Fruit fly (Drosophila melanogaster) whole organism, pupa: ENCODE data around the gene GluRIIC.
A peak's percentile ranks its signal among the peaks of the same experiment; 100 is the strongest.

Source experiments
- CG10348 ChIP-seq: fragments of 200-800 bp; sonication (Bioruptor generic); IDR thresholded peaks from 2 replicates; pipeline ENCODE4 v1.3.6; 2022; ENCODE audit warnings: missing biosample characterization, missing genetic modification characterization
- CG12605 ChIP-seq: fragments of 200-800 bp; sonication (Bioruptor generic); IDR thresholded peaks from 2 replicates; pipeline ENCODE4 v1.3.6; 2022; ENCODE audit warnings: missing biosample characterization, missing genetic modification characterization
- CG13204 ChIP-seq: fragments of 200-800 bp; sonication (Bioruptor generic); optimal IDR thresholded peaks from 2 replicates; lab custom pipeline; 2018; ENCODE audit warnings: missing biosample characterization, mild to moderate bottlenecking, missing genetic modification characterization, moderate library complexity
- CG14655 ChIP-seq: fragments of 200-800 bp; sonication (Bioruptor generic); optimal IDR thresholded peaks from 3 replicates; lab custom pipeline; 2017; ENCODE audit warnings: mild to moderate bottlenecking, missing biosample characterization, missing genetic modification reagents, missing genetic modification characterization
- CG15710 ChIP-seq: fragments of 200-800 bp; sonication (Bioruptor generic); optimal IDR thresholded peaks from 2 replicates; lab custom pipeline; 2018; ENCODE audit warnings: missing biosample characterization, mild to moderate bottlenecking, missing genetic modification characterization, moderate library complexity
- CG17806 ChIP-seq: fragments of 200-800 bp; sonication (Bioruptor generic); optimal IDR thresholded peaks from 2 replicates; lab custom pipeline; 2018; ENCODE audit warnings: missing biosample characterization, mild to moderate bottlenecking, missing genetic modification characterization, moderate library complexity
- CG32121 ChIP-seq: fragments of 200-800 bp; sonication (Bioruptor generic); IDR thresholded peaks from 2 replicates; pipeline ENCODE4 v1.3.6; 2022; ENCODE audit warnings: missing biosample characterization, missing genetic modification characterization
- CG34367 ChIP-seq: fragments of 200-800 bp; sonication (Bioruptor generic); optimal IDR thresholded peaks from 2 replicates; lab custom pipeline; 2018; ENCODE audit warnings: missing biosample characterization, mild to moderate bottlenecking, missing genetic modification characterization
- CG4496 ChIP-seq: fragments of 200-800 bp; sonication (Bioruptor generic); IDR thresholded peaks from 3 replicates; pipeline ENCODE4 v1.3.6; 2022; ENCODE audit warnings: missing biosample characterization, missing genetic modification characterization
- CG8159 ChIP-seq: fragments of 200-800 bp; sonication (Bioruptor generic); optimal IDR thresholded peaks from 3 replicates; lab custom pipeline; 2018; ENCODE audit warnings: missing biosample characterization, mild to moderate bottlenecking, missing genetic modification characterization, moderate library complexity
- CG8301 ChIP-seq: fragments of 200-800 bp; sonication (Bioruptor generic); optimal IDR thresholded peaks from 2 replicates; lab custom pipeline; 2018; ENCODE audit warnings: missing biosample characterization, mild to moderate bottlenecking, missing genetic modification characterization
- CG9948 ChIP-seq: fragments of 200-800 bp; sonication (Bioruptor generic); optimal IDR thresholded peaks from 2 replicates; lab custom pipeline; 2018; ENCODE audit warnings: missing biosample characterization, mild to moderate bottlenecking, missing genetic modification characterization, moderate library complexity
- D1 ChIP-seq: fragments of 200-800 bp; sonication (Bioruptor generic); optimal IDR thresholded peaks from 2 replicates; lab custom pipeline; 2018; ENCODE audit warnings: missing biosample characterization, mild to moderate bottlenecking, missing genetic modification characterization, moderate library complexity
- EcR ChIP-seq: fragments of 200-800 bp; sonication (Bioruptor generic); optimal IDR thresholded peaks from 3 replicates; lab custom pipeline; 2019; ENCODE audit warnings: missing biosample characterization, missing genetic modification characterization, mild to moderate bottlenecking, moderate library complexity, missing genetic modification reagents
- Ets98B ChIP-seq: fragments of 200-800 bp; sonication (Bioruptor generic); IDR thresholded peaks from 2 replicates; pipeline ENCODE4 v1.3.6; 2022; ENCODE audit warnings: missing biosample characterization, missing genetic modification characterization
- Pif1A ChIP-seq: fragments of 200-800 bp; sonication (Bioruptor generic); optimal IDR thresholded peaks from 3 replicates; lab custom pipeline; 2016; ENCODE audit warnings: missing biosample characterization, missing genetic modification characterization
- Pif1B ChIP-seq: fragments of 200-800 bp; sonication (Bioruptor generic); optimal IDR thresholded peaks from 3 replicates; lab custom pipeline; 2016; ENCODE audit warnings: missing biosample characterization, missing genetic modification characterization
- Snoo ChIP-seq: fragments of 200-800 bp; sonication (Bioruptor generic); optimal IDR thresholded peaks from 3 replicates; lab custom pipeline; 2017; ENCODE audit warnings: missing biosample characterization, mild to moderate bottlenecking, missing genetic modification characterization, inconsistent platforms
- fd96Ca ChIP-seq: fragments of 200-800 bp; sonication (Bioruptor generic); IDR thresholded peaks from 3 replicates; pipeline ENCODE4 v1.3.6; 2022; ENCODE audit warnings: missing biosample characterization, missing genetic modification characterization
- gl ChIP-seq: fragments of 200-800 bp; sonication (Bioruptor generic); optimal IDR thresholded peaks from 2 replicates; lab custom pipeline; 2018; ENCODE audit warnings: missing biosample characterization, mild to moderate bottlenecking, missing genetic modification characterization
- rn ChIP-seq: fragments of 200-800 bp; sonication (Bioruptor generic); IDR thresholded peaks from 2 replicates; pipeline ENCODE4 v1.3.6; 2022; ENCODE audit warnings: missing biosample characterization, missing genetic modification characterization

The GluRIIC gene

DNA sequence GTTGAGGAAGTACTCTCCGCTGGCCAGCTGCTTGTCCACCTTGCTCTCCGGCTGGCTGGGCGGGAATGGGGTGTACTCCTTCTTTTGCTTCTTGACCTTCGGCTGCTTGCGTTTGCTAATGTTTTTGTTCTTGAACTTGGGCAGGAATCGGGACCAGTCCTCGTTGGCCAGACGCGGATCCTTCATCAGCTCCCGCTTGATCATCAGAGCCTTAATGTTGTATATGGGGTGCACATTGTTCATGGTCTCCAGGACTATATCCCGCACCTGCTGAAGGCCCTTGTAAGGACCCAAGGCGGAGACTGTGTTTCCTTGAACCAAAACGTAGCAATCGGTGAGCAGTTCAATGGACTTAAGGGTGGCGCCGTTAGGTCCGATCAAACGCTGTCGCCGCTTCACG, 44.9 kb upstream of the GluRIIC start:
- TF ChIP-seq CG14655 (no peak), CG10348 (GFP tag; lab: Robert Waterston, UW) (no peak), fd96Ca (GFP tag; lab: Robert Waterston, UW) (no peak), D1 (tag; lab: Kevin White, UChicago) (no peak), CG15710 (tag; lab: Kevin White, UChicago) (no peak), Ets98B (no peak), EcR (no peak), Pif1B (GFP tag; lab: Kevin White, UChicago) (no peak), CG4496 (GFP tag; lab: Robert Waterston, UW) (no peak), Pif1A (no peak), CG34367 (no peak), CG8159 (tag; lab: Kevin White, UChicago) (no peak), CG12605 (no peak), Snoo (no peak), CG17806 (tag; lab: Kevin White, UChicago) (no peak), CG13204 (GFP tag; lab: Kevin White, UChicago) (no peak)
- TF ChIP-seq, all 21 proteins: peak for 0

DNA sequence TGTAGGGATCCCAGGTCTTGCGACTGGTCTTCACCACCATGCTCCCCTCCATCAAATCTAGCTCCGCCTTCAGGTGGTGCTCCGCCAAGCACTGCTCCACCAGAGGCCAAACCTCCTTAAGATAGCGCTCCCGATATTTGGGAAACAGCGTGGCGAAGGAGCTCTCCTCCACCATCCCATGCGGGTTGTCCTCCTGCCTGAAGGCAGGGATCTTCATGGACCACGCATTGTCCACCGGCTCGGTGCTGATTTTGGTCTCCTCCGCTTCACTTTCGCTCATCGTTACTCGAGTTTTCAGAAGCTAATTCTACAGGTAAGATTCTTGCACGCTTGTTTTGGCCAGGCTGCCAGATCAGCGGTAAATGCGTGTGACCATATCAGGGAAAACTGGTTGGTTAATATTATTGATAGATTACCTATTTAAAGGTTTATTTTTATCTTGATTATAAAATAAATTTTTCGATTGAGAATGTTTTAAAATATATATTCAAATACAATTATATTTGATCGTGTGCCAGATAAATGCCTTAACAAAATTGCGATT, 44.3 kb upstream of the GluRIIC start, which contains the start of gene dbe:
dbe (minus strand) TSS at position 361 of the 544 bp plus-strand sequence.
- TF ChIP-seq Snoo (no peak), rn (GFP tag; lab: Robert Waterston, UW) (no peak)

DNA sequence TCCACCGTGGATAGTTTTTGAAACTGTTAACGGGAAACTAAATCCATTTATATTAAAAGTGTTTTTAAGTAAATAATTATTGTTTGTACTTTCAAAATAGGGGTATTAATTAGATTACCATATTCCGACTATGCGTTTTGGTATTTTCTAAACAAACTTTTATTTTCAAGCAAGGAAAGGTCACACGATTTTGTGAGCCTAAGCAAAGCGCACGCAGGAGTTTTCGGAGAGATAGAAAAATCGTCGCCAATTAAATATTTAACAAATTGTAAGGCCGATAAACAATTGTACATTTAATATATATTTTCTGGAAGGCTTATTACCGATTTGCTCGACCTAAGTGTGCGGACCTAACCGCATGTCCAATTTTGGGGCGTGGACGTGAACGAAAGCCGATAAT, 43.6 kb upstream of the GluRIIC start, which contains the start of gene PNUTS:
PNUTS (plus strand) TSS at position 181 of the 400 bp plus-strand sequence.
- TF ChIP-seq CG13204 (GFP tag; lab: Kevin White, UChicago) = no peak
- no peak for TF ChIP-seq CG17806 (tag; lab: Kevin White, UChicago)
- no peak for TF ChIP-seq Ets98B
- TF ChIP-seq Pif1A = no peak

DNA sequence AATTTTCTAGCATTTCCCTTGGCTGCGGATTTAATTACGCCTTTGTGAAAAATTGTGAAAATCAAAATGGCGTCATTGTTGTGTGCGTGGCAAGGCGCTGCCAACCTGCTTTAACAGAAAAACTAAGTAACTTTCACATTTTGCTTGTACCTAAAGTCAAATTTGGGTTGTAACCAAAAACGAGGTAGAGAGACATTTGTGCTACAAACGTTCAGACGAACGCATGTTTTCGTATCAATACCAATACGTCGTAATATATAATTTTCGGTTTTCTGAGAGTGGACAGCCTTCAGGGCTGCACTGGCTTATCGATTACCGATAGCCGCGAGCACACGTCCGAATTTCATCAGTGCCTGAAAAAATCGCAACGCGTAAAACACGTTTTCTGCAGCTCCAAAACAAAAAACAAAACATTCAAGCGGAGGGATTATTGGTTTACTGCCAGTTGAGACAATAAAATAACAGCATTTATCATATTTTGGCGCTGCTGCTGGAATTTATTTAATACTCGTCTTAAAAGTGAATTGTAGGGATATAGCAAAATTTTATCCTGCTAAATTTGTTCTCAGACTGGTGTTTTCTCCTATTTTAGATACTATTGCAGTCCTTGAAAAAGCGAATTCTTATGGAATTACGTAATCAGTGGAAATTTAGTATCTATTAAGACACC, 43.0 kb upstream of the GluRIIC start:
- TF ChIP-seq CG8301 (tag; lab: Kevin White, UChicago) (peak; percentile 43), EcR (no peak), Pif1B (GFP tag; lab: Kevin White, UChicago) (peak; percentile 15), CG14655 (no peak), gl (no peak), CG13204 (GFP tag; lab: Kevin White, UChicago) (no peak), CG9948 (peak; percentile 37), fd96Ca (GFP tag; lab: Robert Waterston, UW) (peak; percentile 76; the same call in 2 of the 3 replicates), CG4496 (GFP tag; lab: Robert Waterston, UW) (peak; percentile 81), CG12605 (no peak; the same call in 1 of the 2 replicates), CG8159 (tag; lab: Kevin White, UChicago) (peak; percentile 55), CG32121 (GFP tag; lab: Robert Waterston, UW) (peak; percentile 59; the same call in 1 of the 2 replicates), CG34367 (peak; percentile 53), Ets98B (peak; percentile 30; the same call in 1 of the 2 replicates), rn (GFP tag; lab: Robert Waterston, UW) (peak; percentile 36; the same call in 1 of the 2 replicates), CG15710 (tag; lab: Kevin White, UChicago) (peak; percentile 62), D1 (tag; lab: Kevin White, UChicago) (no peak), CG17806 (tag; lab: Kevin White, UChicago) (peak; percentile 38), Snoo (peak; percentile 12), Pif1A (peak; percentile 15), CG10348 (GFP tag; lab: Robert Waterston, UW) (no peak)

DNA sequence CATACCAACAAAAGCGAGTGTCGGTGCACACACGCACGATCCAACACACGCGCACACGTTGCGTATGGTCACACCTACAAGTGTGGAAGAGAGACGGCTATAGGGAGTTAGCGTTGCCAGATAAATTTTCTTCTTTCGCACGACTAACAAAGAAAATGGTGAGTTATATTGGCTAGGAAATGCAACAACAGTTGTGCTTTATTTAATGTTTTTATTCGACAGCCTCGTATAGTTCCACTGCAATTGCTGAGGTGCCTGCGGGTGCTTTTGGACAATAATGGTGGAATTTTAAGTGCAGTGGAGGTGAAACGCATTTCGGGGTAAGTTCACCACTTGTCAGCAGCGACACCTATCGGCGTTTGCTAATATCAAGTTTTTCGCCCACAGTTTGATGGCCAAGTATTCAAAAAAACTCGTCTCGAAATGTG, 42.5 kb upstream of the GluRIIC start:
- TF ChIP-seq CG8159 (tag; lab: Kevin White, UChicago) (no peak), CG9948 (no peak), CG8301 (tag; lab: Kevin White, UChicago) (no peak), CG12605 (no peak), CG4496 (GFP tag; lab: Robert Waterston, UW) (no peak), EcR (no peak), CG15710 (tag; lab: Kevin White, UChicago) (no peak), CG10348 (GFP tag; lab: Robert Waterston, UW) (no peak), CG32121 (GFP tag; lab: Robert Waterston, UW) (no peak), CG17806 (tag; lab: Kevin White, UChicago) (no peak), gl (no peak), CG14655 (no peak), Ets98B (no peak), CG34367 (no peak), Snoo (no peak), Pif1B (GFP tag; lab: Kevin White, UChicago) (no peak), rn (GFP tag; lab: Robert Waterston, UW) (no peak), Pif1A (no peak), fd96Ca (GFP tag; lab: Robert Waterston, UW) (no peak)

DNA sequence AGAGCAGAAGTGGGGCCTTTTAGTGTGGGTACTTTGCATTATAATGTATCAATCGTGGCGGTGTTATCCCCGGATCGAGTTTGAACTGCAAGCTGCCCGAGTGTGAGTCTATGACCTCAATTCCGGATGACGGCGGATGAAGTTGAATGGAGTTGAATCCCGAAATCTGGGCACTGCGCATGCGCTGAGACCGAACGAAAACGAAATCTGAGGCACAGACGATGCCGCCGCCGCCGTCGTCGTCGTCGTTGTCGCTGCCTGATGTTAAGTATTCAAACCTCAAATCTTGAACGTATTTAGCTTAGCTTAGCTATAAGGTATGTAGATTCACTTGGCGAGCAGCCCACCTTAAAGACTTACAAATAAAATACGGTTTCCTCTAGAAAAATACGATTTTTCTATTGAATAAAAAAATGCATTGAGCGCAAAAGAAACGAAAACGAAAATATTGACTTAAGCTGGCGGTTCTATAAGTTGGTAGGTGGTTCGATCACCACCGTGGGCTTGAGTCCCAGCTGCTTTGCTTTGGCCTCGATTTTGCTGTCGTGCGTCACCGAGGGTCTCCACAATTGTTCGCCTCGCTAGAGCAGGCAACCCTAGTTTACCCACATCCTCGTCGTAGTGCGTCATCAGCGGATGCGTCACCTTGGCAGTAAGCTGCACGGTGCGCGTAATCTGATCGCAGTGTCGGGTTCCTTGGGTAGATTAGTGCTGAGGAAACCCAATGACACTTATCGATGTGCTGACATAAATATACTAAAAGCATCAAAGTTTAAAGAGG, 40.0 kb upstream of the GluRIIC start:
- TF ChIP-seq CG14655 (no peak), Ets98B (0 out of 2 replicates have a peak, but pooled peaks have one; percentile 12), Pif1B (GFP tag; lab: Kevin White, UChicago) (no peak), CG32121 (GFP tag; lab: Robert Waterston, UW) (peak; percentile 40; the same call in 1 of the 2 replicates), CG8301 (tag; lab: Kevin White, UChicago) (no peak), rn (GFP tag; lab: Robert Waterston, UW) (no peak), gl (no peak), fd96Ca (GFP tag; lab: Robert Waterston, UW) (no peak)
- TF ChIP-seq, all 21 proteins: peak for 2
